Fruit fly (Drosophila melanogaster) whole organism, larva: Measurements from ENCODE around the gene GluClalpha.

ENCODE experiments used
- noc ChIP-seq: fragments of 200-800 bp; sonication (Bioruptor generic); optimal IDR thresholded peaks from 3 replicates; lab custom pipeline; 2019; ENCODE audit warnings: missing biosample characterization, mild to moderate bottlenecking, missing genetic modification characterization, moderate library complexity

GluClalpha gene

dm6 chr3R:19820994-19821393, 90.5 kb downstream of the GluClalpha start:
- no peak for TF ChIP-seq noc (tag; lab: Kevin White, UChicago)

- no peak for TF ChIP-seq noc (tag; lab: Kevin White, UChicago)
Observed at dm6 chr3R:19822138-19822537, 91.6 kb downstream of the GluClalpha start.

- TF ChIP-seq noc (tag; lab: Kevin White, UChicago) = no peak
Observed at dm6 chr3R:19824480-19824879, 94.0 kb downstream of the GluClalpha start.
